Worm (Caenorhabditis elegans) whole organism, early embryonic: ENCODE measurements around the gene F26A1.1.

Experiments
- ama-1 ChIP-seq: fragments of 150-350 bp; optimal IDR thresholded peaks from 2 replicates; lab custom pipeline; 2014
- hmg-4 ChIP-seq: fragments of 200-800 bp; sonication (Bioruptor generic); optimal IDR thresholded peaks from 2 replicates; lab custom pipeline; 2018; ENCODE audit warnings: mild to moderate bottlenecking, missing genetic modification characterization, missing compliant biosample characterization
- scrt-1 ChIP-seq: fragments of 200-800 bp; sonication (Bioruptor generic); IDR thresholded peaks from 2 replicates; pipeline ENCODE4 v1.3.6; 2022; ENCODE audit warnings: missing genetic modification characterization, missing compliant biosample characterization
- sea-1 ChIP-seq: fragments of 200-800 bp; sonication (Bioruptor generic); conservative IDR thresholded peaks from 2 replicates; pipeline ENCODE4 v1.3.6; 2022; ENCODE audit warnings: missing genetic modification characterization, missing compliant biosample characterization
- tra-4 ChIP-seq: sonication (generic microtip); optimal IDR thresholded peaks from 2 replicates; lab custom pipeline; 2017; ENCODE audit warnings: missing genetic modification characterization, missing compliant biosample characterization

DNA sequence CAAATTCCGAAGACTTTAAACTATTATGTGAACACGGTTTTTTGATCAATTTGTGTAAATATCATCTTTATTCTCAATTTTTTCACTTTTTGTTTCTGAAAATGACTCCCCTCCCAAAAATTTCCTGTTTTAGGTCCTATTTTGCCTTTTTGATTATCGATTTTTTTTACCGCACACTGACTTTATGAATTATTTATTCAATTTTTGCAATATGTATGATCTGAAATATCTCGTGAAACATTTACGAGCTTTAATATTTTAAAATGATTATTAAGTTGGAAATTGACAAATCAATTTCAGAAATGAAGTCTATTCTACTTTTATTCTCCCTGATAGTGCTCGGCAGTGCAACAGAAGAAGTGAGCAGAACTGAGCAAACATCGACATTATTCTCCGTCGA, 29.1 kb downstream of the F26A1.1 start, which contains the start of gene C35D10.1:
- TF ChIP-seq tra-4 (tag; lab: Kevin White, UChicago): no peak
- no peak for TF ChIP-seq sea-1 (GFP tag; lab: Robert Waterston, UW)
- no peak for TF ChIP-seq scrt-1 (GFP tag; lab: Robert Waterston, UW)
- no peak for TF ChIP-seq ama-1 (lab: Kevin White, UChicago)
- TF ChIP-seq hmg-4 (GFP tag; lab: Kevin White, UChicago): no peak
